Worm (Caenorhabditis elegans) whole organism, late embryonic: ENCODE results near the gene srsx-14.

ENCODE experiments used
- ets-4 ChIP-seq: sonication (generic microtip); optimal IDR thresholded peaks from 2 replicates; lab custom pipeline; 2016; ENCODE audit warnings: missing genetic modification characterization, missing compliant biosample characterization
- fkh-10 ChIP-seq: fragments of 150-350 bp; optimal IDR thresholded peaks from 2 replicates; lab custom pipeline; 2014; ENCODE audit warnings: missing biosample characterization, missing genetic modification reagents, missing genetic modification characterization
- hlh-30 ChIP-seq: sonication (generic microtip); optimal IDR thresholded peaks from 2 replicates; lab custom pipeline; 2017; ENCODE audit warnings: antibody characterized with exemption, missing genetic modification characterization, missing compliant biosample characterization; ENCODE audit not compliant: insufficient read depth
- hlh-6 ChIP-seq: sonication (generic microtip); optimal IDR thresholded peaks from 2 replicates; lab custom pipeline; 2016; ENCODE audit warnings: missing genotype, missing genetic modification characterization, missing compliant biosample characterization
- nhr-11 ChIP-seq: fragments of 150-350 bp; optimal IDR thresholded peaks from 2 replicates; lab custom pipeline; 2014; ENCODE audit warnings: missing biosample characterization, missing genetic modification characterization
- pha-4 ChIP-seq: fragments of 150-350 bp; optimal IDR thresholded peaks from 2 replicates; lab custom pipeline; 2018; ENCODE audit warnings: missing biosample characterization, missing genetic modification reagents, missing genetic modification characterization
- tbx-2 ChIP-seq: sonication (generic microtip); optimal IDR thresholded peaks from 2 replicates; lab custom pipeline; 2016; ENCODE audit warnings: missing genetic modification characterization, missing compliant biosample characterization
- unc-3 ChIP-seq, 2 experiments: fragments of 200-800 bp in 1 of 2; sonication (Bioruptor generic) in 1 of 2; sonication (generic microtip) in 1 of 2; conservative IDR thresholded peaks in 1 of 2; optimal IDR thresholded peaks in 1 of 2; 2 replicates each; pipeline versions ENCODE4 v1.3.6 to Lab custom; 2016 to 2022; ENCODE audit warnings: missing compliant biosample characterization in 2 of 2, missing genetic modification characterization in 2 of 2, missing genetic modification reagents in 1 of 2
- zip-5 ChIP-seq: sonication (generic microtip); optimal IDR thresholded peaks from 2 replicates; lab custom pipeline; 2016; ENCODE audit warnings: missing genetic modification characterization, missing compliant biosample characterization

- no peak for TF ChIP-seq tbx-2 (tag; lab: Kevin White, UChicago)
- TF ChIP-seq nhr-11 (tag; lab: Kevin White, UChicago), result no peak
- TF ChIP-seq zip-5, result no peak
- no peak for TF ChIP-seq ets-4
- no peak for TF ChIP-seq pha-4 (tag; lab: Kevin White, UChicago)
- no peak for TF ChIP-seq fkh-10
- TF ChIP-seq hlh-30 (tag; lab: Kevin White, UChicago), result no peak
- no peak for TF ChIP-seq hlh-6 (tag; lab: Kevin White, UChicago)
- no peak for TF ChIP-seq unc-3 (GFP tag; conservative IDR thresholded peaks at IDR 0.05; lab: Robert Waterston, UW)
- TF ChIP-seq unc-3 (tag; optimal IDR thresholded peaks at IDR 0.05; lab: Kevin White, UChicago), result no peak
These were observed 26.0 kb upstream of the srsx-14 start for ce11 chrIV:5652811-5653483.
